Fruit fly (Drosophila melanogaster) whole organism, prepupa: ENCODE results near the gene CG8142.

Experiments used
- Blimp-1 ChIP-seq: fragments of 200-800 bp; sonication (Bioruptor generic); optimal IDR thresholded peaks from 3 replicates; lab custom pipeline; 2017; ENCODE audit warnings: missing biosample characterization, missing genetic modification characterization, mild to moderate bottlenecking, moderate library complexity, missing genetic modification reagents
- CG10631 ChIP-seq: fragments of 200-800 bp; sonication (Bioruptor generic); optimal IDR thresholded peaks from 2 replicates; lab custom pipeline; 2016; ENCODE audit warnings: missing biosample characterization, missing genetic modification characterization
- CG11294 ChIP-seq: fragments of 200-800 bp; sonication (Bioruptor generic); IDR thresholded peaks from 2 replicates; pipeline ENCODE4 v1.3.6; 2022; ENCODE audit warnings: missing biosample characterization, missing genetic modification characterization
- CG11902 ChIP-seq: fragments of 200-800 bp; sonication (Bioruptor generic); optimal IDR thresholded peaks from 3 replicates; lab custom pipeline; 2016; ENCODE audit warnings: missing biosample characterization, missing genetic modification characterization
- CG15336 ChIP-seq: fragments of 200-800 bp; sonication (Bioruptor generic); IDR thresholded peaks from 2 replicates; pipeline ENCODE4 v1.3.6; 2022; ENCODE audit warnings: missing biosample characterization, missing genetic modification characterization
- CG1621 ChIP-seq: fragments of 200-800 bp; sonication (Bioruptor generic); optimal IDR thresholded peaks from 3 replicates; lab custom pipeline; 2018; ENCODE audit warnings: missing biosample characterization, mild to moderate bottlenecking, missing genetic modification characterization
- CG16779 ChIP-seq: fragments of 200-800 bp; sonication (Bioruptor generic); optimal IDR thresholded peaks from 3 replicates; lab custom pipeline; 2017; ENCODE audit warnings: missing biosample characterization, mild to moderate bottlenecking, missing genetic modification characterization
- CG31627 ChIP-seq: fragments of 200-800 bp; sonication (Bioruptor generic); optimal IDR thresholded peaks from 3 replicates; lab custom pipeline; 2016; ENCODE audit warnings: missing biosample characterization, missing genetic modification characterization
- CG34406 ChIP-seq: fragments of 200-800 bp; sonication (Bioruptor generic); optimal IDR thresholded peaks from 3 replicates; lab custom pipeline; 2016; ENCODE audit warnings: missing biosample characterization, missing genetic modification characterization
- CG3919 ChIP-seq: fragments of 200-800 bp; sonication (Bioruptor generic); optimal IDR thresholded peaks from 3 replicates; lab custom pipeline; 2016; ENCODE audit warnings: missing biosample characterization, missing genetic modification characterization
- CG4318 ChIP-seq: fragments of 200-800 bp; sonication (Bioruptor generic); optimal IDR thresholded peaks from 3 replicates; lab custom pipeline; 2017; ENCODE audit warnings: missing biosample characterization, mild to moderate bottlenecking, missing genetic modification characterization
- CG6792 ChIP-seq: fragments of 200-800 bp; sonication (Bioruptor generic); optimal IDR thresholded peaks from 3 replicates; lab custom pipeline; 2016; ENCODE audit warnings: missing biosample characterization, missing genetic modification characterization
- CG6808 ChIP-seq: fragments of 200-800 bp; sonication (Bioruptor generic); optimal IDR thresholded peaks from 3 replicates; lab custom pipeline; 2017; ENCODE audit warnings: missing biosample characterization, missing genetic modification characterization, mild to moderate bottlenecking, moderate library complexity, missing genetic modification reagents
- CG6854 ChIP-seq: fragments of 200-800 bp; sonication (Bioruptor generic); optimal IDR thresholded peaks from 2 replicates; lab custom pipeline; 2017; ENCODE audit warnings: missing biosample characterization, mild to moderate bottlenecking, missing genetic modification characterization
- CG7368 ChIP-seq: fragments of 200-800 bp; sonication (Bioruptor generic); optimal IDR thresholded peaks from 3 replicates; lab custom pipeline; 2016; ENCODE audit warnings: missing biosample characterization, missing genetic modification characterization
- CG8119 ChIP-seq: fragments of 200-800 bp; sonication (Bioruptor generic); IDR thresholded peaks from 3 replicates; pipeline ENCODE4 v1.3.6; 2022; ENCODE audit warnings: missing biosample characterization, missing genetic modification characterization
- CG8319 ChIP-seq: fragments of 200-800 bp; sonication (Bioruptor generic); optimal IDR thresholded peaks from 3 replicates; lab custom pipeline; 2016; ENCODE audit warnings: missing biosample characterization, missing genetic modification characterization
- CG8632 ChIP-seq: fragments of 200-800 bp; sonication (Bioruptor generic); optimal IDR thresholded peaks from 3 replicates; lab custom pipeline; 2016; ENCODE audit warnings: missing biosample characterization, missing genetic modification characterization
- CG9139 ChIP-seq: fragments of 200-800 bp; sonication (Bioruptor generic); optimal IDR thresholded peaks from 3 replicates; lab custom pipeline; 2017; ENCODE audit warnings: missing biosample characterization, mild to moderate bottlenecking, missing genetic modification characterization
- Eip75B ChIP-seq: fragments of 200-800 bp; sonication (Bioruptor generic); optimal IDR thresholded peaks from 3 replicates; lab custom pipeline; 2016; ENCODE audit warnings: missing biosample characterization, missing genetic modification characterization
- Eip78C ChIP-seq: fragments of 200-800 bp; sonication (Bioruptor generic); peaks from one replicate; lab custom pipeline; 2016; ENCODE audit warnings: missing biosample characterization, missing genetic modification characterization
- Ets96B ChIP-seq: fragments of 200-800 bp; optimal IDR thresholded peaks from 2 replicates; lab custom pipeline; 2019; ENCODE audit warnings: missing biosample characterization, mild to moderate bottlenecking, missing genetic modification characterization, moderate library complexity
- Hr38 ChIP-seq: sonication (Bioruptor generic); optimal IDR thresholded peaks from 2 replicates; lab custom pipeline; 2016; ENCODE audit warnings: missing biosample characterization, missing genetic modification characterization
- Hr39 ChIP-seq: fragments of 200-800 bp; sonication (Bioruptor generic); optimal IDR thresholded peaks from 2 replicates; lab custom pipeline; 2016; ENCODE audit warnings: missing biosample characterization, missing genetic modification characterization
- Hr4 ChIP-seq: fragments of 200-800 bp; sonication (Bioruptor generic); optimal IDR thresholded peaks from 3 replicates; lab custom pipeline; 2016; ENCODE audit warnings: missing biosample characterization, missing genetic modification characterization
- Met ChIP-seq: fragments of 200-800 bp; sonication (Bioruptor generic); optimal IDR thresholded peaks from 3 replicates; lab custom pipeline; 2016; ENCODE audit warnings: missing biosample characterization, missing genetic modification characterization
- OdsH ChIP-seq: fragments of 200-800 bp; sonication (Bioruptor generic); optimal IDR thresholded peaks from 3 replicates; lab custom pipeline; 2016; ENCODE audit warnings: missing biosample characterization, missing genetic modification characterization
- Smox ChIP-seq: fragments of 200-800 bp; sonication (Bioruptor generic); optimal IDR thresholded peaks from 3 replicates; lab custom pipeline; 2016; ENCODE audit warnings: missing biosample characterization, missing genetic modification characterization
- Sox102F ChIP-seq: fragments of 200-800 bp; sonication (Bioruptor generic); optimal IDR thresholded peaks from 2 replicates; lab custom pipeline; 2016; ENCODE audit warnings: missing biosample characterization, mild to moderate bottlenecking, missing genetic modification characterization
- Sox14 ChIP-seq: fragments of 200-800 bp; sonication (Bioruptor generic); optimal IDR thresholded peaks from 3 replicates; lab custom pipeline; 2016; ENCODE audit warnings: missing biosample characterization, missing genetic modification characterization
- Sox15 ChIP-seq: fragments of 200-800 bp; sonication (Bioruptor generic); optimal IDR thresholded peaks from 3 replicates; lab custom pipeline; 2016; ENCODE audit warnings: missing biosample characterization, missing genetic modification characterization
- achi ChIP-seq: fragments of 200-800 bp; sonication (Bioruptor generic); optimal IDR thresholded peaks from 3 replicates; lab custom pipeline; 2016; ENCODE audit warnings: missing biosample characterization, missing genetic modification characterization
- cyc ChIP-seq: fragments of 200-800 bp; sonication (Bioruptor generic); optimal IDR thresholded peaks from 3 replicates; lab custom pipeline; 2016; ENCODE audit warnings: missing biosample characterization, missing genetic modification characterization
- dac ChIP-seq: fragments of 200-800 bp; sonication (Bioruptor generic); optimal IDR thresholded peaks from 2 replicates; lab custom pipeline; 2017; ENCODE audit warnings: missing biosample characterization, mild to moderate bottlenecking, missing genetic modification characterization
- dsx ChIP-seq: fragments of 200-800 bp; optimal IDR thresholded peaks from 3 replicates; lab custom pipeline; 2019; ENCODE audit warnings: missing biosample characterization, mild to moderate bottlenecking, missing genetic modification characterization, moderate library complexity; ENCODE audit not compliant: poor library complexity, severe bottlenecking
- eg ChIP-seq: fragments of 200-800 bp; sonication (Bioruptor generic); IDR thresholded peaks from 3 replicates; pipeline ENCODE4 v1.3.6; 2022; ENCODE audit warnings: missing biosample characterization, missing genetic modification characterization
- fd59A ChIP-seq: fragments of 200-800 bp; sonication (Bioruptor generic); optimal IDR thresholded peaks from 2 replicates; lab custom pipeline; 2017; ENCODE audit warnings: missing biosample characterization, mild to moderate bottlenecking, missing genetic modification characterization, missing genetic modification reagents
- fd85E ChIP-seq: fragments of 200-800 bp; sonication (Bioruptor generic); optimal IDR thresholded peaks from 3 replicates; lab custom pipeline; 2016; ENCODE audit warnings: missing biosample characterization, missing genetic modification characterization
- lz ChIP-seq: fragments of 200-800 bp; sonication (Bioruptor generic); optimal IDR thresholded peaks from 3 replicates; lab custom pipeline; 2016; ENCODE audit warnings: missing biosample characterization, missing genetic modification characterization
- net ChIP-seq: fragments of 200-800 bp; sonication (Bioruptor generic); optimal IDR thresholded peaks from 3 replicates; lab custom pipeline; 2016; ENCODE audit warnings: missing biosample characterization, missing genetic modification characterization
- pdm3 ChIP-seq: fragments of 200-800 bp; sonication (Bioruptor generic); optimal IDR thresholded peaks from 3 replicates; lab custom pipeline; 2016; ENCODE audit warnings: missing biosample characterization, missing genetic modification characterization
- salr ChIP-seq, 2 experiments: fragments of 200-800 bp; sonication (Bioruptor generic); optimal IDR thresholded peaks; 3 replicates each; lab custom pipeline; 2016 to 2018; ENCODE audit warnings: missing biosample characterization in 2 of 2, missing genetic modification characterization in 2 of 2, mild to moderate bottlenecking in 1 of 2
- spab ChIP-seq: fragments of 200-800 bp; sonication (Bioruptor generic); optimal IDR thresholded peaks from 2 replicates; lab custom pipeline; 2017; ENCODE audit warnings: missing biosample characterization, mild to moderate bottlenecking, missing genetic modification characterization, missing genetic modification reagents
- svp ChIP-seq: fragments of 200-800 bp; sonication (Bioruptor generic); peaks from one replicate; lab custom pipeline; 2016; ENCODE audit warnings: missing biosample characterization, missing genetic modification characterization
- topi ChIP-seq: fragments of 200-800 bp; sonication (Bioruptor generic); optimal IDR thresholded peaks from 3 replicates; lab custom pipeline; 2016; ENCODE audit warnings: missing biosample characterization, missing genetic modification characterization
- vri ChIP-seq: fragments of 200-800 bp; sonication (Bioruptor generic); optimal IDR thresholded peaks from 3 replicates; lab custom pipeline; 2016; ENCODE audit warnings: missing biosample characterization, mild to moderate bottlenecking, missing genetic modification characterization

CG8142 gene

DNA sequence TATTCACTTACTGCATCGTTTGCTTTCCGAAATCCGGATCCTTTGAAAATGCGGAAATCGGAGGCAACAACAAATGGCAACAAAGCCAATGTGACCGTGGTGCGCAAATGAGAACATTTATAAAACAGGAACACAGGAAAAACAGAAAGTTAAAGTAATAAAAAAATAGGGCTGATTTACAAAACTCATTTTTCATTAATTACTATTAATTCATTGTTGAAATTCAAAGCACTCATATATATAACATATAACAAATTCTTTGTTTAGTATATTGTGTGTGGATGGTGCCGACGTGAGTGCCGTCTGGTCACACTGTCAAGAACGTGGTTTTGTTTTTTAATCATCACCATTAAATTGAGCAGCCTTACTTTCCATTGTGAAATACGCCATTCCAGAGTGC lies 16.2 kb upstream of the CG8142 start, which contains the start of the genes Arp8 and CG6769 (continued):
- TF ChIP-seq CG1621 (tag; lab: Kevin White, UChicago), result peak; percentile 35
- peak; percentile 34 for TF ChIP-seq Blimp-1 (GFP tag; lab: Kevin White, UChicago)
- no peak for TF ChIP-seq CG15336
- no peak for TF ChIP-seq CG31627
- peak; percentile 22 for TF ChIP-seq topi (GFP tag; lab: Kevin White, UChicago)
- peak; percentile 8 for TF ChIP-seq Hr4
- TF ChIP-seq pdm3, result no peak
- TF ChIP-seq, all 60 proteins: peak for 14

DNA sequence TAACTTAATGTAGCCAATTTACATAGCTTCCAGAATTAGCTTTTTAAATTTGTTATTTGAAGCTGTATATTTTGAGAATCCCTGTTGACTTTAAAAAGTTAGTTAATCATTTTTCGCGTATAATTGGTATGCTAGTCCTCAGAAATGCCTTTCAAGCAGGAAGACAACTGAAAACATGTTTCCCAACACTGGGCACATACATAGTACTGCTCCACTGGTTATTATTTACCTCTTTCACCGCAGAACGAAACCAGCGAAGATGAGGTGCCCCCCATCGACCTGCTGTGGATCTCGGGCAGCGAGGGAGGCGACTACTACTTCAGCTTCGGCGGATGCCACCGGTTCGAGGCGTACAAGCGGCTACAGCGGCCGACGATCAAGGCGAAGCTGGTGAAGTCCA lies 13.3 kb upstream of the CG8142 start:
- TF ChIP-seq Smox, result no peak
- TF ChIP-seq Sox14 (GFP tag; lab: Kevin White, UChicago), result no peak
- no peak for TF ChIP-seq Sox102F (GFP tag; lab: Kevin White, UChicago)
- TF ChIP-seq net, result no peak
- TF ChIP-seq CG8319 (GFP tag; lab: Kevin White, UChicago), result no peak
- no peak for TF ChIP-seq vri
- TF ChIP-seq lz, result no peak
- peak; percentile 40 for TF ChIP-seq svp (GFP tag; lab: Kevin White, UChicago)
- TF ChIP-seq CG3919 (GFP tag; lab: Kevin White, UChicago), result no peak
- no peak for TF ChIP-seq Met
- no peak for TF ChIP-seq spab (GFP tag; lab: Kevin White, UChicago)
- no peak for TF ChIP-seq CG6792
- no peak for TF ChIP-seq Eip75B (GFP tag; lab: Kevin White, UChicago)
- TF ChIP-seq CG6854 (GFP tag; lab: Kevin White, UChicago), result no peak
- peak; percentile 22 for TF ChIP-seq dsx (GFP tag; lab: Kevin White, UChicago)
- no peak for TF ChIP-seq CG8632 (GFP tag; lab: Kevin White, UChicago)
- TF ChIP-seq Eip78C (GFP tag; lab: Kevin White, UChicago), result peak; percentile 56
- TF ChIP-seq, all 60 proteins: peak for 3

DNA sequence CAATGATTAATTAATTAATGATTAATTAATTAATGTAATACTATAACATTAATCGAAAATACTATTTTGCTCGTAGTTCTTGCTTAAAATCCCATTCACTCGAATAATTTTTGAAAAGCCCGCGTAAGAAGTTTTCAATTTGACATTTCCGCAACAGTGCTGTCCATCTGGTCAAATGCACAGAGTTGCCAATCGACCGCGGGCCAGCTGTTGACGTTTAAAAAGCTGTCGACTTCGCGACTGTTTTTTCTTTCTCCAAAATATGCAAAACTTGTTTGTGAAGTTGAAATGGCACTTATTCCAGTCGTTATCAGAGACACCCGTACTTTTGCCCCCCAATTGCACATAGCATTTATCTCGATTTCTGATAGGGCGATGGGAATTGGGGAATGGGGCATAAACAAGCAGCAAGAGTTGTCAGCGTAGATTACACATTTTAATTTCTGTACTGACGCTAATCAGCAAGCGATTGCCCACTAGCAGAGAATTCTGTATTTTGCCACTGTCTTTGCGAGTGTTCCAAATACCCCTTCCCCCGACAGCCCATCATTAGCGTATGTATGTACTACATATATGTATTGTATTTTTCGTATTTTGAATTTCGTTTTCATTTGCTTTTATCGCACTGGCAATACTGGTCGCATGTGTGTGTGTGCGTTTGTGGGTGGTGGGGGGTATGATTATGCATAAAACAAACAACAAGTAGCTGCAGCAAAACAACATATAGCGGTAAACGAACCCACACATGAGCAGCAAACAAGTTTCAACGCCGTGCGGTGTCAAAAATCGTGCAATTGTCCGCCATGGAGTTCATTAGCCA lies 12.2 kb upstream of the CG8142 start, which contains the start of gene Srx:
Srx (plus strand) TSS at position 517 of the 820 bp plus-strand sequence.
- peak; percentile 99 for TF ChIP-seq achi (GFP tag; lab: Kevin White, UChicago)
- peak; percentile 28 for TF ChIP-seq CG31627
- TF ChIP-seq Blimp-1 (GFP tag; lab: Kevin White, UChicago), result peak; percentile 76
- no peak for TF ChIP-seq CG4318
- no peak for TF ChIP-seq CG9139 (GFP tag; lab: Kevin White, UChicago)
- peak; percentile 28 for TF ChIP-seq net
- TF ChIP-seq eg (GFP tag; lab: Robert Waterston, UW), result peak; percentile 66
- no peak for TF ChIP-seq CG3919 (GFP tag; lab: Kevin White, UChicago)
- TF ChIP-seq dsx (GFP tag; lab: Kevin White, UChicago), result peak; percentile 18
- no peak for TF ChIP-seq CG11294 (GFP tag; lab: Robert Waterston, UW)
- peak; percentile 60 for TF ChIP-seq CG6808 (GFP tag; lab: Kevin White, UChicago)
- peak; percentile 7 for TF ChIP-seq dac
- no peak for TF ChIP-seq fd85E (GFP tag; lab: Kevin White, UChicago)
- peak; percentile 65 for TF ChIP-seq Eip78C (GFP tag; lab: Kevin White, UChicago)
- TF ChIP-seq Hr38 (GFP tag; lab: Kevin White, UChicago), result no peak
- TF ChIP-seq CG11902 (GFP tag; lab: Kevin White, UChicago), result no peak
- TF ChIP-seq pdm3, result no peak
- no peak for TF ChIP-seq fd59A (GFP tag; lab: Kevin White, UChicago)
- TF ChIP-seq Eip75B (GFP tag; lab: Kevin White, UChicago), result no peak
- TF ChIP-seq cyc (GFP tag; lab: Kevin White, UChicago), result no peak
- peak; percentile 23 for TF ChIP-seq Ets96B (tag; lab: Kevin White, UChicago)
- TF ChIP-seq topi (GFP tag; lab: Kevin White, UChicago), result peak; percentile 21
- peak; percentile 35 for TF ChIP-seq Hr39 (GFP tag; lab: Kevin White, UChicago)
- TF ChIP-seq Smox, result no peak
- TF ChIP-seq salr (GFP tag; optimal IDR thresholded peaks at IDR 0.05; lab: Kevin White, UChicago), result no peak
- no peak for TF ChIP-seq CG16779
- TF ChIP-seq CG7368 (GFP tag; lab: Kevin White, UChicago), result no peak
- TF ChIP-seq lz, result no peak
- TF ChIP-seq Sox15, result peak; percentile 30
- no peak for TF ChIP-seq CG10631 (GFP tag; lab: Kevin White, UChicago)
- peak; percentile 23 for TF ChIP-seq Sox14 (GFP tag; lab: Kevin White, UChicago)
- no peak for TF ChIP-seq CG8319 (GFP tag; lab: Kevin White, UChicago)
- no peak for TF ChIP-seq CG34406
- TF ChIP-seq CG8119 (GFP tag; lab: Robert Waterston, UW), result peak; percentile 49; the same call in 1 of the 3 replicates
- TF ChIP-seq CG6854 (GFP tag; lab: Kevin White, UChicago), result no peak
- TF ChIP-seq OdsH (GFP tag; lab: Kevin White, UChicago), result no peak
